Fruit fly (Drosophila melanogaster): ENCODE measurements around the gene Gyc89Db.
A peak's percentile ranks its signal among the peaks of the same experiment; 100 is the strongest.

Gyc89Db gene

DNA sequence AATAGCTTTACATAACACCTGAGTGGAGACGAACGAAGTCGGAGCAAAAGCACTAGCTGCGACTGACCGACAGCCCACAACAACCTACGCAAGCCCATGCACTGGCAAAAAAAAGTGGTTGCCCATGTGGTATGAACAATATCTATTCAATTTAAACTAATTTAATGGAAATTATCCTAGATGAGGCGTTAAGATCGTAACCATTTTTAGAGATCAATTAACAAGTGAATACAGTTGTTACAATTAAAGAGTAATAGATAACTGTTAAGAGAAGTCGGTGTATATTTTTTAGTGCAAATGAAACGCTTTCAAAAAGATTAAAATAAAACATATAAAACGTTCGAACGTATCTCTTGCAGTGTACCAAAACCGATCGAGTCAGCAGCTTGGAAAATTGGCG, 19.3 kb downstream of the Gyc89Db start (continued):
- TF ChIP-seq B-H1 (GFP tag; IDR thresholded peaks at IDR 0.05) (no peak), pfk (GFP tag; optimal IDR thresholded peaks at IDR 0.05) (no peak), kni (GFP tag; optimal IDR thresholded peaks at IDR 0.05) (no peak), Ets65A (GFP tag) (peak; percentile 13), CG14667 (GFP tag; IDR thresholded peaks at IDR 0.05) (no peak), eyg (GFP tag; optimal IDR thresholded peaks at IDR 0.05) (no peak), sens (GFP tag) (peak; percentile 88), NC2α (GFP tag; optimal IDR thresholded peaks at IDR 0.05) (no peak), Ada2b (GFP tag; IDR thresholded peaks at IDR 0.05) (no peak), scrt (GFP tag; optimal IDR thresholded peaks at IDR 0.05) (no peak), Antp (GFP tag; optimal IDR thresholded peaks at IDR 0.05) (no peak), Deaf1 (tag; optimal IDR thresholded peaks at IDR 0.05) (peak; percentile 20), Chrac-16 (GFP tag; optimal IDR thresholded peaks at IDR 0.05) (peak; percentile 7), Hr39 (optimal IDR thresholded peaks at IDR 0.05) (no peak), CG2199 (GFP tag; IDR thresholded peaks at IDR 0.05) (no peak), CG7928 (GFP tag; optimal IDR thresholded peaks at IDR 0.05) (no peak), nom (GFP tag; optimal IDR thresholded peaks at IDR 0.05) (no peak), CG6175 (GFP tag; IDR thresholded peaks at IDR 0.05) (no peak), h (optimal IDR thresholded peaks at IDR 0.05) (no peak), CG6813 (GFP tag; optimal IDR thresholded peaks at IDR 0.05) (peak; percentile 2), CG16815 (GFP tag; optimal IDR thresholded peaks at IDR 0.05) (no peak), row (GFP tag; IDR thresholded peaks at IDR 0.05) (peak; percentile 56), CG17912 (GFP tag; optimal IDR thresholded peaks at IDR 0.05) (no peak), CG7271 (tag; optimal IDR thresholded peaks at IDR 0.05) (no peak), Sox102F (GFP tag; optimal IDR thresholded peaks at IDR 0.05) (peak; percentile 79), ac (GFP tag; optimal IDR thresholded peaks at IDR 0.05) (no peak), HLHmδ (GFP tag; optimal IDR thresholded peaks at IDR 0.05) (no peak), Drgx (GFP tag; IDR thresholded peaks at IDR 0.05) (peak; percentile 78), hth (optimal IDR thresholded peaks at IDR 0.05) (no peak), E2f2 (GFP tag; IDR thresholded peaks at IDR 0.05) (peak; percentile 39; the same call in 1 of the 2 replicates), CG33557 (GFP tag; optimal IDR thresholded peaks at IDR 0.05) (no peak), nerfin-2 (GFP tag; IDR thresholded peaks at IDR 0.05; ENCODE audit: partially characterized antibody) (no peak), PHDP (tag; optimal IDR thresholded peaks at IDR 0.05) (no peak), mld (GFP tag; IDR thresholded peaks at IDR 0.05; ENCODE audit: partially characterized antibody) (no peak), CG12391 (tag; optimal IDR thresholded peaks at IDR 0.05) (peak; percentile 65), crp (GFP tag; optimal IDR thresholded peaks at IDR 0.05) (no peak), CG11504 (tag; optimal IDR thresholded peaks at IDR 0.05) (peak; percentile 81), ATbp (GFP tag; optimal IDR thresholded peaks at IDR 0.05) (peak; percentile 65), run (tag; optimal IDR thresholded peaks at IDR 0.05) (peak; percentile 27), fd3F (GFP tag; optimal IDR thresholded peaks at IDR 0.05) (no peak), CG9609 (GFP tag; optimal IDR thresholded peaks at IDR 0.05) (no peak), Xbp1 (GFP tag; optimal IDR thresholded peaks at IDR 0.05) (peak; percentile 49), sens-2 (GFP tag; IDR thresholded peaks at IDR 0.05) (no peak), CG7372 (GFP tag; IDR thresholded peaks at IDR 0.05) (no peak), tio (GFP tag; optimal IDR thresholded peaks at IDR 0.05) (no peak), chif (GFP tag; optimal IDR thresholded peaks at IDR 0.05) (peak; percentile 10 to 54), ci (GFP tag; IDR thresholded peaks at IDR 0.05) (0 out of 3 replicates have a peak, but pooled peaks have one; percentile 39), TFAM (GFP tag; optimal IDR thresholded peaks at IDR 0.05) (no peak), CG8388 (GFP tag; optimal IDR thresholded peaks at IDR 0.05) (peak; percentile 63), Doc2 (GFP tag; IDR thresholded peaks at IDR 0.05) (no peak)

Measured in whole organism, embryonic.